Fruit fly (Drosophila melanogaster): Measurements from ENCODE around the gene Hibch.

DNA sequence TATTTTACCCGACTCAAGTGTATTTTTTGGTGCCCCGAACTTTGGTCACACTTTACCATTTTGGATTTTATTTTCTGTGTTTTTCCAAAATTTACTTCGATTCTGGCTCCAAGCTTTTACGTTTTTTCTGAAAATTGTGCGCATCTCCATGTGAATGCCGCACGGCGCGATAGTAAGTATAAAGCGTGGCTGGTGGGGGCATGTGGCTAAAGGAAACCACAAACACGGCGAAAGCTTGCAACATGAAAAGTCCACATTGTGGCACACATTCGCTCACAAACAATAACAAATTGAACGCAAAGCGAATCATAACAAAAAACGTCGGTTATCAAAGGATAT is 36.3 kb upstream of the Hibch start, which contains the start of gene ear:
- TF ChIP-seq Snoo (tag; optimal IDR thresholded peaks at IDR 0.05) (no peak), CG8301 (tag; optimal IDR thresholded peaks at IDR 0.05) (no peak), EcR (GFP tag; optimal IDR thresholded peaks at IDR 0.05) (no peak), CG10348 (GFP tag; IDR thresholded peaks at IDR 0.05) (no peak), Pif1B (GFP tag; optimal IDR thresholded peaks at IDR 0.05) (no peak), CG13204 (GFP tag; optimal IDR thresholded peaks at IDR 0.05) (no peak), CG14655 (GFP tag; optimal IDR thresholded peaks at IDR 0.05) (no peak), CG32121 (GFP tag; IDR thresholded peaks at IDR 0.05) (no peak), CG4496 (GFP tag; IDR thresholded peaks at IDR 0.05) (no peak)
